Worm (Caenorhabditis elegans) whole organism, L3 larva: ENCODE results near the gene F54D5.23.

Source experiments
- jun-1 ChIP-seq: fragments of 150-350 bp; optimal IDR thresholded peaks from 2 replicates; lab custom pipeline; 2014; ENCODE audit warnings: missing biosample characterization, missing genetic modification reagents, missing genetic modification characterization
- nhr-25 ChIP-seq: sonication (generic microtip); optimal IDR thresholded peaks from 2 replicates; lab custom pipeline; 2017; ENCODE audit warnings: missing biosample characterization, missing genetic modification characterization
- tbx-2 ChIP-seq: sonication (generic microtip); optimal IDR thresholded peaks from 2 replicates; lab custom pipeline; 2016; ENCODE audit warnings: mild to moderate bottlenecking, missing genetic modification characterization, missing compliant biosample characterization

DNA sequence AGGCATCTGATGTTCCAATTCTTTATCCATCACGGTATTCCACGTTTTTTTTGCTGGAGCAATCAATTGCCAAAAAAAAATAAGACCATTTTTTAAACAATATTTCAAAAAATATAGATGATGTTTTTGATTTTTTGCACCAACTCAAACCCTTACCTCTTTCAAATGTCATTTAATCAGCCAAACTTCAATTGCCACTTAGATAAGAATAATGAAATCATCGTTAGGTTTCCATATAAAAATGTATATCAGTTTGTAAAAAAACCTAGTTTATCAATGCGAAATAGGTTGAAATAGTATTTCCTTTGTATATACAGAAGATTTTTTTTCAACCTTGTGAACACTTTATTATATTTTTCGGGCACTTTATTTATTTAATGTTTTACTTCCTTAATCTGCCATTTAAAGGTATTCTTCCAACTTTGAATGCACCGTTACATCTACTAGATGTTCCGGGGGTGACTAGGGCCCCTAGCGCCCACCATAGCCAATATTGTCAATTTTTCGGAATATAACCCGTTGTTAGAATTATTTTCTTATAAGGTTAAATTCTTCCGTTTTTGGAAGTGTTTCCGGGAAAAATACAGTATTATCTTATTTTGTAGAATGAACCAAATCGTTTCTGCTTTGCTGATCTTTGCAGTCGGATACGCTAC is at the start of gene F54D5.23, which contains the start of gene F54D5.4:
- TF ChIP-seq tbx-2 (tag; lab: Kevin White, UChicago): no peak
- TF ChIP-seq nhr-25: no peak
- TF ChIP-seq jun-1 (tag; lab: Kevin White, UChicago): no peak
